Fruit fly (Drosophila melanogaster) whole organism, wandering third instar larva: ENCODE data around the gene CG7912.
A peak's percentile ranks its signal among the peaks of the same experiment; 100 is the strongest.

Experiments
- Abd-B ChIP-seq: fragments of >200 bp; optimal IDR thresholded peaks from 2 replicates; lab custom pipeline; 2017; ENCODE audit warnings: missing biosample characterization, missing genetic modification characterization
- CG32264 ChIP-seq: fragments of 200-800 bp; sonication (Bioruptor generic); optimal IDR thresholded peaks from 2 replicates; lab custom pipeline; 2016; ENCODE audit warnings: missing biosample characterization, missing genetic modification characterization
- CG9705 ChIP-seq: fragments of 200-800 bp; sonication (Bioruptor generic); optimal IDR thresholded peaks from 2 replicates; lab custom pipeline; 2018; ENCODE audit warnings: missing biosample characterization, mild to moderate bottlenecking, missing genetic modification characterization
- CrebA ChIP-seq: fragments of 200-800 bp; sonication (Bioruptor generic); optimal IDR thresholded peaks from 2 replicates; lab custom pipeline; 2016; ENCODE audit warnings: missing biosample characterization, mild to moderate bottlenecking, missing genetic modification characterization, borderline replicate concordance
- Dfd ChIP-seq: fragments of >200 bp; optimal IDR thresholded peaks from 2 replicates; lab custom pipeline; 2017; ENCODE audit warnings: missing biosample characterization, missing genetic modification characterization
- Dif ChIP-seq: fragments of 200-275, 200-300 bp; sonication (Bioruptor generic); optimal IDR thresholded peaks from 2 replicates; lab custom pipeline; 2018; ENCODE audit warnings: missing biosample characterization, missing genetic modification characterization; ENCODE audit not compliant: partially characterized antibody
- GATAd ChIP-seq: sonication (Bioruptor generic); optimal IDR thresholded peaks from 2 replicates; lab custom pipeline; 2016; ENCODE audit warnings: missing biosample characterization, missing genetic modification characterization
- HLH106 ChIP-seq: fragments of 200-800 bp; optimal IDR thresholded peaks from 3 replicates; lab custom pipeline; 2019; ENCODE audit warnings: missing biosample characterization, mild to moderate bottlenecking, missing genetic modification characterization, moderate library complexity
- Hnf4 ChIP-seq: fragments of 200-800 bp; sonication (Bioruptor generic); optimal IDR thresholded peaks from 2 replicates; lab custom pipeline; 2016; ENCODE audit warnings: missing biosample characterization, mild to moderate bottlenecking, missing genetic modification characterization
- Hr78 ChIP-seq: fragments of >200 bp; optimal IDR thresholded peaks from 2 replicates; lab custom pipeline; 2017; ENCODE audit warnings: missing biosample characterization, missing genetic modification characterization
- Hr83 ChIP-seq: fragments of 200-300 bp; sonication (Bioruptor generic); optimal IDR thresholded peaks from 2 replicates; lab custom pipeline; 2016; ENCODE audit warnings: missing biosample characterization, mild to moderate bottlenecking, missing genetic modification characterization, moderate library complexity; ENCODE audit not compliant: poor library complexity, severe bottlenecking
- Jra ChIP-seq: sonication (Bioruptor generic); optimal IDR thresholded peaks from 2 replicates; lab custom pipeline; 2016; ENCODE audit warnings: missing biosample characterization, missing genetic modification characterization
- Mio ChIP-seq: sonication (Bioruptor generic); optimal IDR thresholded peaks from 2 replicates; lab custom pipeline; 2016; ENCODE audit warnings: missing biosample characterization, missing genetic modification characterization
- Myc ChIP-seq: fragments of >200 bp; optimal IDR thresholded peaks from 2 replicates; lab custom pipeline; 2017
- N ChIP-seq: fragments of >200 bp; optimal IDR thresholded peaks from 2 replicates; lab custom pipeline; 2018; ENCODE audit warnings: missing biosample characterization, missing external identifiers, missing genetic modification characterization
- OdsH ChIP-seq: fragments of 200-800 bp; sonication (Bioruptor generic); optimal IDR thresholded peaks from 2 replicates; lab custom pipeline; 2016; ENCODE audit warnings: missing biosample characterization, mild to moderate bottlenecking, missing genetic modification characterization
- Rel ChIP-seq, 2 experiments: fragments of 200-800 bp; sonication (Bioruptor generic) in 1 of 2; optimal IDR thresholded peaks; 2 replicates in 1 of 2; 3 replicates in 1 of 2; lab custom pipeline; 2016 to 2019; ENCODE audit warnings: mild to moderate bottlenecking in 2 of 2, missing biosample characterization in 2 of 2, missing genetic modification characterization in 2 of 2, moderate library complexity in 1 of 2
- Sp1 ChIP-seq: fragments of 200-800 bp; sonication (Bioruptor generic); optimal IDR thresholded peaks from 3 replicates; lab custom pipeline; 2019; ENCODE audit warnings: missing biosample characterization, mild to moderate bottlenecking, missing genetic modification characterization, moderate library complexity
- Vsx2 ChIP-seq: fragments of 200-300, 225-300 bp; sonication (Bioruptor generic); optimal IDR thresholded peaks from 2 replicates; lab custom pipeline; 2018; ENCODE audit warnings: missing biosample characterization, missing genetic modification characterization; ENCODE audit not compliant: partially characterized antibody
- br ChIP-seq: fragments of 200-800 bp; sonication (Bioruptor generic); optimal IDR thresholded peaks from 2 replicates; lab custom pipeline; 2016; ENCODE audit warnings: missing biosample characterization, missing genetic modification characterization
- brk ChIP-seq: fragments of 200-800 bp; sonication (Bioruptor generic); optimal IDR thresholded peaks from 2 replicates; lab custom pipeline; 2016; ENCODE audit warnings: missing biosample characterization, mild to moderate bottlenecking, missing genetic modification characterization
- dl ChIP-seq, 2 experiments: fragments of 175-275, 200-275 bp in 1 of 2; fragments of 200-275 bp in 1 of 2; sonication (Bioruptor generic); optimal IDR thresholded peaks; lab custom pipeline; 2018; ENCODE audit warnings: mild to moderate bottlenecking in 2 of 2, missing biosample characterization in 2 of 2, missing genetic modification characterization in 2 of 2, moderate library complexity in 2 of 2; ENCODE audit not compliant: partially characterized antibody in 2 of 2, insufficient read depth in 1 of 2
- dmrt93B ChIP-seq: fragments of 200-800 bp; sonication (Bioruptor generic); optimal IDR thresholded peaks from 2 replicates; lab custom pipeline; 2018; ENCODE audit warnings: missing biosample characterization, mild to moderate bottlenecking, missing genetic modification characterization
- dsf ChIP-seq: sonication (Bioruptor generic); optimal IDR thresholded peaks from 2 replicates; lab custom pipeline; 2016; ENCODE audit warnings: missing biosample characterization, missing genetic modification characterization, borderline replicate concordance
- ey ChIP-seq: fragments of 200-800 bp; sonication (Bioruptor generic); optimal IDR thresholded peaks from 2 replicates; lab custom pipeline; 2016; ENCODE audit warnings: missing biosample characterization, missing genetic modification characterization
- foxo ChIP-seq, 2 experiments: fragments of 200-800 bp; sonication (Bioruptor generic); optimal IDR thresholded peaks; 2 replicates in 1 of 2; 3 replicates in 1 of 2; lab custom pipeline; 2016 to 2017; ENCODE audit warnings: missing biosample characterization in 2 of 2, missing genetic modification characterization in 2 of 2
- fru ChIP-seq: fragments of 200-800 bp; sonication (Bioruptor generic); optimal IDR thresholded peaks from 3 replicates; lab custom pipeline; 2016; ENCODE audit warnings: missing biosample characterization, mild to moderate bottlenecking, missing genetic modification characterization
- h ChIP-seq: fragments of 200-800 bp; sonication (Bioruptor generic); optimal IDR thresholded peaks from 3 replicates; lab custom pipeline; 2016; ENCODE audit warnings: missing biosample characterization, mild to moderate bottlenecking, missing genetic modification characterization
- jim ChIP-seq: fragments of 175-275, 200-325 bp; sonication (Bioruptor generic); optimal IDR thresholded peaks from 2 replicates; lab custom pipeline; 2016; ENCODE audit warnings: missing biosample characterization, mild to moderate bottlenecking, missing genetic modification characterization
- lola ChIP-seq: fragments of >200 bp; optimal IDR thresholded peaks from 2 replicates; lab custom pipeline; 2017; ENCODE audit warnings: missing biosample characterization, missing genetic modification characterization
- pan ChIP-seq: fragments of >200 bp; optimal IDR thresholded peaks from 2 replicates; lab custom pipeline; 2017
- psq ChIP-seq: fragments of 200-800 bp; sonication (Bioruptor generic); optimal IDR thresholded peaks from 3 replicates; lab custom pipeline; 2017; ENCODE audit warnings: missing biosample characterization, mild to moderate bottlenecking, missing genetic modification characterization, moderate library complexity
- rgr ChIP-seq: fragments of 200-800 bp; sonication (Bioruptor generic); optimal IDR thresholded peaks from 3 replicates; lab custom pipeline; 2016; ENCODE audit warnings: missing biosample characterization, mild to moderate bottlenecking, missing genetic modification characterization
- sage ChIP-seq: fragments of 200-800 bp; sonication (Bioruptor generic); optimal IDR thresholded peaks from 2 replicates; lab custom pipeline; 2016; ENCODE audit warnings: missing biosample characterization, mild to moderate bottlenecking, missing genetic modification characterization
- sv ChIP-seq: fragments of 200-800 bp; sonication (Bioruptor generic); optimal IDR thresholded peaks from 3 replicates; lab custom pipeline; 2016; ENCODE audit warnings: missing biosample characterization, missing genetic modification characterization
- tai ChIP-seq: sonication (Bioruptor generic); optimal IDR thresholded peaks from 2 replicates; lab custom pipeline; 2016; ENCODE audit warnings: missing biosample characterization, missing genetic modification characterization
- usp ChIP-seq: fragments of >200 bp; optimal IDR thresholded peaks from 2 replicates; lab custom pipeline; 2017; ENCODE audit warnings: missing biosample characterization, missing genetic modification characterization
- woc ChIP-seq: sonication (Bioruptor generic); optimal IDR thresholded peaks from 2 replicates; lab custom pipeline; 2016; ENCODE audit warnings: missing biosample characterization, mild to moderate bottlenecking, missing genetic modification characterization

The CG7912 gene

DNA sequence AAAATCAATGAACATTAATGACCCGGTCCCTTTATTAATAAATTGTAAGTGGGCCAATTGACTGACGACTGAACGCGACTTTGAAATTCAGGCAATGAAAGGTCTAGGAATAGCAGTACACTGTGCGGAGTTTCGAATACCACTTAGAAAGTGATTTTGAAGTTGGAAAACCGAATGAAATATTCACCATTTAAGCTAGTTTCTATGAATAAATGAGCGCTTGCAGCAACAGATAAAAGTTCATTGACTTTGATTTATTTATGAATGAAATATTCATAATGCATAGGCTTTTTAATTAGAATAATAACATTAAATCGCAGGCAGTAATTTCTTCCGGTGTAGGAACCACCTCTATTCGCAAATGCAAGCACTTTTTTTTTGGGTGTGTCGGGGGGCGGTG is 12.0 kb upstream of the CG7912 start:
- TF ChIP-seq Hr83 (GFP tag; lab: Kevin White, UChicago) (no peak), ey (GFP tag; lab: Kevin White, UChicago) (peak; percentile 20), dmrt93B (no peak), fru (peak; percentile 22), Hr78 (no peak), CG32264 (GFP tag; lab: Kevin White, UChicago) (no peak), Sp1 (peak; percentile 7), h (peak; percentile 38), brk (no peak), psq (GFP tag; lab: Kevin White, UChicago) (peak; percentile 14), jim (no peak), Vsx2 (no peak), N (GFP tag; lab: Kevin White, UChicago) (no peak), woc (GFP tag; lab: Kevin White, UChicago) (no peak), usp (GFP tag; lab: Kevin White, UChicago) (no peak), Dif (GFP tag; lab: Kevin White, UChicago) (no peak), Hnf4 (no peak), lola (GFP tag; lab: Kevin White, UChicago) (no peak), GATAd (GFP tag; lab: Kevin White, UChicago) (no peak), sv (no peak), CG9705 (GFP tag; lab: Kevin White, UChicago) (no peak), Abd-B (GFP tag; lab: Kevin White, UChicago) (no peak), HLH106 (tag; lab: Kevin White, UChicago) (no peak), Jra (GFP tag; lab: Kevin White, UChicago) (no peak), Myc (no peak), sage (GFP tag; lab: Kevin White, UChicago) (no peak), foxo (GFP tag; optimal IDR thresholded peaks at IDR 0.05; lab: Kevin White, UChicago) (peak in 1 of 2 experiments; percentile 12), Dfd (GFP tag; lab: Kevin White, UChicago) (no peak), tai (no peak), Rel (GFP tag; optimal IDR thresholded peaks at IDR 0.05; lab: Kevin White, UChicago) (no peak), Rel (tag; optimal IDR thresholded peaks at IDR 0.05; lab: Kevin White, UChicago) (no peak), dl (GFP tag; optimal IDR thresholded peaks at IDR 0.05; lab: Kevin White, UChicago; ENCODE audit: insufficient read depth in 1 of 2, partially characterized antibody in 2 of 2) (no peak), br (no peak), dsf (no peak), CrebA (GFP tag; lab: Kevin White, UChicago) (no peak), pan (lab: Kevin White, UChicago) (no peak), OdsH (GFP tag; lab: Kevin White, UChicago) (no peak), Mio (GFP tag; lab: Kevin White, UChicago) (no peak), rgr (GFP tag; lab: Kevin White, UChicago) (peak; percentile 33)

DNA sequence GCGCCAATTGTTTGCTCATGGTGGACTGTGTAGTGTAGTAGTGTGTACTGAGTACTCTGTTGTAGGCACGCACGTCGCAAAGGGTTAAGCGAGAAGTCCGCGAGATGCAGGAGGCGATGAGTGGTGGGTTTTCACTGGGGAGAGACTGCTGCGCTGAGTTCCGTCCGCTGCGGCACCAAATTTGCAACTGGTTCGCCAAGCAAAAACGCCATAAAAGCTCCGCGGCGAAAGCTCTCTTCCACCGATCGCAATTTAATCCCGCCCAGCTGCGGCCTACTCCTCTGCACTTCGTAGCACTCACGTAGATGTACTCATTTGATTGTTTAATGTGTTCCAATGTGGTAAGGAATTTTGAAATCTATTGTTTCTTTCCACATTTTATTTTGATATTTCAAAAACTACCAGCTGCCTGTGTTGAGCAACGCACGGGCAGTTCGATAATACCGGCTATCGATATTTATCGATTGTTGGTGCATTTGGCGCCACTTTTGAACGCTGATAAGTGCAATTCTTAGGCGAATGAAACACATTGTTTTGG is 6.1 kb upstream of the CG7912 start, which contains the start of gene CG7920:
Gene CG7920, minus strand, starts transcription at position 308 of the 538 bp plus-strand sequence.
- TF ChIP-seq psq (GFP tag; lab: Kevin White, UChicago) (no peak), Myc (peak; percentile 1), ey (GFP tag; lab: Kevin White, UChicago) (peak; percentile 3), Hr78 (no peak), Rel (GFP tag; optimal IDR thresholded peaks at IDR 0.05; lab: Kevin White, UChicago) (no peak), Rel (tag; optimal IDR thresholded peaks at IDR 0.05; lab: Kevin White, UChicago) (peak; percentile 70), jim (no peak), pan (lab: Kevin White, UChicago) (no peak), GATAd (GFP tag; lab: Kevin White, UChicago) (peak; percentile 82), lola (GFP tag; lab: Kevin White, UChicago) (no peak), Vsx2 (peak; percentile 61), brk (no peak), sv (no peak), Abd-B (GFP tag; lab: Kevin White, UChicago) (no peak), CG9705 (GFP tag; lab: Kevin White, UChicago) (peak; percentile 37), N (GFP tag; lab: Kevin White, UChicago) (no peak), tai (no peak), HLH106 (tag; lab: Kevin White, UChicago) (no peak), OdsH (GFP tag; lab: Kevin White, UChicago) (peak; percentile 19), Hnf4 (peak; percentile 58), Sp1 (peak; percentile 63), foxo (GFP tag; optimal IDR thresholded peaks at IDR 0.05; lab: Kevin White, UChicago) (peak in 1 of 2 experiments; percentile 52), dsf (no peak), rgr (GFP tag; lab: Kevin White, UChicago) (peak; percentile 56), Dif (GFP tag; lab: Kevin White, UChicago) (peak; percentile 54), Jra (GFP tag; lab: Kevin White, UChicago) (peak; percentile 53), sage (GFP tag; lab: Kevin White, UChicago) (no peak), h (peak; percentile 51), Dfd (GFP tag; lab: Kevin White, UChicago) (no peak), dl (GFP tag; optimal IDR thresholded peaks at IDR 0.05; lab: Kevin White, UChicago; ENCODE audit: insufficient read depth in 1 of 2, partially characterized antibody in 2 of 2) (no peak), br (peak; percentile 4), Mio (GFP tag; lab: Kevin White, UChicago) (no peak), woc (GFP tag; lab: Kevin White, UChicago) (no peak), usp (GFP tag; lab: Kevin White, UChicago) (no peak), dmrt93B (no peak), CG32264 (GFP tag; lab: Kevin White, UChicago) (no peak), CrebA (GFP tag; lab: Kevin White, UChicago) (no peak), fru (peak; percentile 56), Hr83 (GFP tag; lab: Kevin White, UChicago) (no peak)
